Worm (Caenorhabditis elegans) whole organism, L4 larva: ENCODE measurements around the gene clu-1.
A peak's percentile ranks its signal among the peaks of the same experiment; 100 is the strongest.

Experiments used
- D1046.2 ChIP-seq: fragments of 200-800 bp; sonication (Bioruptor generic); IDR thresholded peaks from 2 replicates; pipeline ENCODE4 v1.3.6; 2022; ENCODE audit warnings: missing genetic modification characterization, missing compliant biosample characterization
- F49E8.2 ChIP-seq: sonication (generic microtip); optimal IDR thresholded peaks from 2 replicates; lab custom pipeline; 2016; ENCODE audit warnings: missing compliant biosample characterization, mild to moderate bottlenecking, missing genetic modification characterization, borderline replicate concordance
- R02D3.7 ChIP-seq: fragments of 150-350 bp; sonication (generic microtip); optimal IDR thresholded peaks from 3 replicates; lab custom pipeline; 2014; ENCODE audit warnings: missing biosample characterization, missing genetic modification characterization
- T20F7.1 ChIP-seq: fragments of 200-800 bp; sonication (Bioruptor generic); optimal IDR thresholded peaks from 2 replicates; lab custom pipeline; 2018; ENCODE audit warnings: mild to moderate bottlenecking, missing genetic modification characterization, missing compliant biosample characterization
- T26A8.4 ChIP-seq: fragments of 200-800 bp; sonication (Bioruptor generic); IDR thresholded peaks from 2 replicates; pipeline ENCODE4 v1.3.6; 2022; ENCODE audit warnings: missing genetic modification characterization, missing compliant biosample characterization
- Y75B8A.6 ChIP-seq: fragments of 200-800 bp; sonication (Bioruptor generic); IDR thresholded peaks from 2 replicates; pipeline ENCODE4 v1.3.6; 2022; ENCODE audit warnings: missing genetic modification reagents, missing genetic modification characterization, missing compliant biosample characterization
- ama-1 ChIP-seq: fragments of 150-350 bp; optimal IDR thresholded peaks from 2 replicates; lab custom pipeline; 2014; ENCODE audit warnings: inconsistent platforms, mixed read lengths
- attf-4 ChIP-seq: sonication (generic microtip); optimal IDR thresholded peaks from 3 replicates; lab custom pipeline; 2017; ENCODE audit warnings: missing biosample characterization, missing genetic modification characterization
- ceh-44 ChIP-seq: fragments of 200-800 bp; sonication (Bioruptor generic); IDR thresholded peaks from 2 replicates; pipeline ENCODE4 v1.3.6; 2022; ENCODE audit warnings: missing genetic modification reagents, missing genetic modification characterization, missing compliant biosample characterization
- ceh-82 ChIP-seq: sonication (generic microtip); optimal IDR thresholded peaks from 2 replicates; lab custom pipeline; 2017; ENCODE audit warnings: missing biosample characterization, missing genetic modification characterization
- ces-1 ChIP-seq: fragments of 150-350 bp; sonication (generic microtip); optimal IDR thresholded peaks from 4 replicates; lab custom pipeline; 2014; ENCODE audit warnings: missing biosample characterization, missing genetic modification reagents, missing genetic modification characterization
- ctbp-1 ChIP-seq: fragments of 200-800 bp; sonication (Bioruptor generic); IDR thresholded peaks from 2 replicates; pipeline ENCODE4 v1.3.6; 2022; ENCODE audit warnings: missing genetic modification reagents, missing genetic modification characterization, missing compliant biosample characterization
- daf-12 ChIP-seq: fragments of 150-350 bp; optimal IDR thresholded peaks from 2 replicates; lab custom pipeline; 2014; ENCODE audit warnings: missing biosample characterization, missing genetic modification reagents, missing genetic modification characterization
- daf-16 ChIP-seq, 3 experiments: sonication (generic microtip); optimal IDR thresholded peaks; 2 replicates each; lab custom pipeline; 2016 to 2017; ENCODE audit warnings: missing genetic modification characterization in 3 of 3, missing genetic modification reagents in 3 of 3, mild to moderate bottlenecking in 2 of 3, missing compliant biosample characterization in 2 of 3, missing biosample characterization in 1 of 3, moderate library complexity in 1 of 3
- dmd-8 ChIP-seq: fragments of 200-800 bp; sonication (Bioruptor generic); IDR thresholded peaks from 2 replicates; pipeline ENCODE4 v1.3.6; 2022; ENCODE audit warnings: missing genetic modification characterization, missing compliant biosample characterization
- dmd-9 ChIP-seq: fragments of 200-800 bp; sonication (Bioruptor generic); IDR thresholded peaks from 2 replicates; pipeline ENCODE4 v1.3.6; 2022; ENCODE audit warnings: missing genetic modification reagents, missing genetic modification characterization, missing compliant biosample characterization
- dpl-1 ChIP-seq: fragments of 150-350 bp; optimal IDR thresholded peaks from 2 replicates; lab custom pipeline; 2014; ENCODE audit warnings: missing biosample characterization, missing genetic modification reagents, missing genetic modification characterization
- fkh-10 ChIP-seq: fragments of 150-350 bp; optimal IDR thresholded peaks from 2 replicates; lab custom pipeline; 2014; ENCODE audit warnings: missing biosample characterization, missing genetic modification reagents, missing genetic modification characterization
- hlh-11 ChIP-seq: fragments of 200-800 bp; sonication (Bioruptor generic); optimal IDR thresholded peaks from 2 replicates; lab custom pipeline; 2018; ENCODE audit warnings: mild to moderate bottlenecking, missing genetic modification characterization, missing compliant biosample characterization
- hlh-30 ChIP-seq: sonication (generic microtip); optimal IDR thresholded peaks from 2 replicates; lab custom pipeline; 2017; ENCODE audit warnings: antibody characterized with exemption, mild to moderate bottlenecking, missing genetic modification characterization, missing compliant biosample characterization; ENCODE audit not compliant: insufficient read depth
- hmg-1.1 ChIP-seq: fragments of 200-800 bp; sonication (Bioruptor generic); IDR thresholded peaks from 2 replicates; pipeline ENCODE4 v1.3.6; 2022; ENCODE audit warnings: missing genetic modification reagents, missing genetic modification characterization, missing compliant biosample characterization
- jun-1 ChIP-seq: fragments of 150-350 bp; optimal IDR thresholded peaks from 2 replicates; lab custom pipeline; 2014; ENCODE audit warnings: missing biosample characterization, missing genetic modification reagents, missing genetic modification characterization
- lin-1 ChIP-seq: fragments of 200-800 bp; sonication (Bioruptor generic); IDR thresholded peaks from 2 replicates; pipeline ENCODE4 v1.3.6; 2022; ENCODE audit warnings: missing genetic modification reagents, missing genetic modification characterization, missing compliant biosample characterization
- lin-13 ChIP-seq: fragments of 150-350 bp; optimal IDR thresholded peaks from 2 replicates; lab custom pipeline; 2014; ENCODE audit warnings: missing biosample characterization, missing genetic modification reagents, missing genetic modification characterization
- lin-38 ChIP-seq: fragments of 200-800 bp; sonication (Bioruptor generic); IDR thresholded peaks from 2 replicates; pipeline ENCODE4 v1.3.6; 2022; ENCODE audit warnings: missing genetic modification reagents, missing genetic modification characterization, missing compliant biosample characterization
- lin-39 ChIP-seq: fragments of 150-350 bp; optimal IDR thresholded peaks from 2 replicates; lab custom pipeline; 2014; ENCODE audit warnings: missing biosample characterization, missing genetic modification reagents, missing genetic modification characterization
- lsy-2 ChIP-seq, 2 experiments: fragments of 150-350 bp in 1 of 2; sonication (generic microtip) in 1 of 2; optimal IDR thresholded peaks; 2 replicates each; lab custom pipeline; 2014 to 2017; ENCODE audit warnings: missing biosample characterization in 2 of 2, missing genetic modification characterization in 2 of 2
- mdl-1 ChIP-seq, 2 experiments: fragments of 150-350 bp in 1 of 2; sonication (generic microtip) in 1 of 2; optimal IDR thresholded peaks; 2 replicates each; lab custom pipeline; 2014 to 2017; ENCODE audit warnings: missing biosample characterization in 2 of 2, missing genetic modification characterization in 2 of 2
- mdt-29 ChIP-seq: fragments of 200-800 bp; sonication (Bioruptor generic); IDR thresholded peaks from 2 replicates; pipeline ENCODE4 v1.3.6; 2022; ENCODE audit warnings: missing genetic modification reagents, missing genetic modification characterization, missing compliant biosample characterization
- mes-2 ChIP-seq: sonication (generic microtip); optimal IDR thresholded peaks from 2 replicates; lab custom pipeline; 2016; ENCODE audit warnings: missing genotype, mild to moderate bottlenecking, missing genetic modification characterization, missing compliant biosample characterization; ENCODE audit not compliant: poor library complexity, severe bottlenecking
- mxl-3 ChIP-seq: fragments of 200-800 bp; sonication (Bioruptor generic); optimal IDR thresholded peaks from 2 replicates; lab custom pipeline; 2018; ENCODE audit warnings: mild to moderate bottlenecking, missing genetic modification characterization, missing compliant biosample characterization
- nhr-10 ChIP-seq: fragments of 150-350 bp; optimal IDR thresholded peaks from 2 replicates; lab custom pipeline; 2014; ENCODE audit warnings: missing biosample characterization, missing genetic modification characterization
- nhr-102 ChIP-seq: sonication (generic microtip); optimal IDR thresholded peaks from 2 replicates; lab custom pipeline; 2016; ENCODE audit warnings: mild to moderate bottlenecking, missing genetic modification characterization, moderate library complexity, missing compliant biosample characterization
- nhr-42 ChIP-seq: fragments of 200-800 bp; sonication (Bioruptor generic); IDR thresholded peaks from 2 replicates; pipeline ENCODE4 v1.3.6; 2022; ENCODE audit warnings: missing genetic modification characterization, missing compliant biosample characterization
- nhr-48 ChIP-seq: sonication (generic microtip); optimal IDR thresholded peaks from 2 replicates; lab custom pipeline; 2016; ENCODE audit warnings: mild to moderate bottlenecking, missing genetic modification characterization, missing compliant biosample characterization
- nhr-6 ChIP-seq: fragments of 150-350 bp; optimal IDR thresholded peaks from 2 replicates; lab custom pipeline; 2014; ENCODE audit warnings: missing biosample characterization, missing genetic modification characterization
- nhr-77 ChIP-seq: fragments of 150-350 bp; optimal IDR thresholded peaks from 2 replicates; lab custom pipeline; 2014; ENCODE audit warnings: missing biosample characterization, missing genetic modification characterization
- php-3 ChIP-seq: fragments of 200-800 bp; sonication (Bioruptor generic); IDR thresholded peaks from 2 replicates; pipeline ENCODE4 v1.3.6; 2022; ENCODE audit warnings: missing genetic modification reagents, missing genetic modification characterization, missing compliant biosample characterization
- pqm-1 ChIP-seq: sonication (generic microtip); optimal IDR thresholded peaks from 2 replicates; lab custom pipeline; 2017; ENCODE audit warnings: missing biosample characterization, missing genetic modification characterization
- sdz-12 ChIP-seq: fragments of 200-800 bp; sonication (Bioruptor generic); optimal IDR thresholded peaks from 2 replicates; lab custom pipeline; 2018; ENCODE audit warnings: mild to moderate bottlenecking, missing genetic modification characterization, missing compliant biosample characterization
- snpc-4 ChIP-seq: fragments of 150-350 bp; optimal IDR thresholded peaks from 2 replicates; lab custom pipeline; 2014; ENCODE audit warnings: missing biosample characterization, missing genetic modification characterization
- tag-97 ChIP-seq: fragments of 200-800 bp; sonication (Bioruptor generic); IDR thresholded peaks from 2 replicates; pipeline ENCODE4 v1.3.6; 2022; ENCODE audit warnings: missing genetic modification characterization, missing compliant biosample characterization
- unc-130 ChIP-seq: sonication (generic microtip); optimal IDR thresholded peaks from 2 replicates; lab custom pipeline; 2016; ENCODE audit warnings: missing genetic modification reagents, missing genetic modification characterization, missing compliant biosample characterization
- vab-7 ChIP-seq: fragments of 200-800 bp; sonication (Bioruptor generic); IDR thresholded peaks from 2 replicates; pipeline ENCODE4 v1.3.6; 2022; ENCODE audit warnings: missing genetic modification reagents, missing genetic modification characterization, missing compliant biosample characterization
- zag-1 ChIP-seq: fragments of 150-350 bp; optimal IDR thresholded peaks from 2 replicates; lab custom pipeline; 2014; ENCODE audit warnings: missing biosample characterization, missing genetic modification characterization
- zip-11 ChIP-seq: fragments of 200-800 bp; sonication (Bioruptor generic); IDR thresholded peaks from 2 replicates; pipeline ENCODE4 v1.3.6; 2022; ENCODE audit warnings: missing genetic modification characterization, missing compliant biosample characterization
- zip-2 ChIP-seq: fragments of 150-350 bp; optimal IDR thresholded peaks from 2 replicates; lab custom pipeline; 2014; ENCODE audit warnings: missing biosample characterization, missing genetic modification characterization

clu-1 gene

DNA sequence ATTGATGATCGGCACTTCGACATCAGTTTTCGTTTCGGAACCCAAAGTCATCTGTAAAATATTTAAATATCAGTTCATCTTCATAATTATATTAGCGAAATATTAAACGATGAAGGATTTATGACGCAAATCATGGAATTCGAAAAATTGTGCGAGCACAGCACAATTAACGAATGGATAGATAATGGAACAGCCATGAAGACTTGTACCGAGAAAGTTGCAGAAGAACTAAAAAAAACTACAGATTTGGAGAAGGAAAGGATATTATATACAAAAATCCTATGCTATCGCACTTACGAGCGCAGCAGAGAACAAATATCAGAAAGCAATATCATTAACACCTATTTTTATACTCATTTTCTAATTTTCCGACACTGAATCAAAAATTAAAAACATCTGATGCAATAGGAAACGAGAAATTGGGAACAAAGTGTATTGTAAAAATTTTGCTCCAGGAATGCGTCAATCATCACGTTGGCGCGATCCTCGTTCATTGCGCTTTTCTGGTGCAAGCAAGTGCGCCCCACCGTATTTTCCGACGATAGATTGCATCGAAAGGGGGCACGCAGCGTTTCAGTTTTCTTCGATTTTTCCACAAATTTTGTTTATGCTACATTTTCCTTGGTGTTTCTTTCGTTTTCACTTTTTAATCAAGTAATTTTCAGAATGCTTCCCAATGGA lies at the start of gene clu-1, which contains the start of gene prp-40 (continued):
- TF ChIP-seq nhr-6 = peak; percentile 91
- no peak for TF ChIP-seq zag-1 (tag; lab: Kevin White, UChicago)
- peak; percentile 40 for TF ChIP-seq nhr-48
- peak; percentile 76 for TF ChIP-seq hlh-30
- TF ChIP-seq D1046.2 = no peak
- no peak for TF ChIP-seq sdz-12 (GFP tag; lab: Kevin White, UChicago)
- TF ChIP-seq ces-1 = no peak
- TF ChIP-seq dpl-1 = peak; percentile 83
- peak; percentile 48; the same call in 1 of the 2 replicates for TF ChIP-seq ctbp-1 (GFP tag; lab: Robert Waterston, UW)
- TF ChIP-seq zip-2 (tag; lab: Kevin White, UChicago) = peak; percentile 17
- TF ChIP-seq snpc-4 (tag; lab: Kevin White, UChicago) = peak; percentile 23
- peak; percentile 78 for TF ChIP-seq nhr-77
- TF ChIP-seq hmg-1.1 (GFP tag; lab: Robert Waterston, UW) = peak; percentile 80
- peak; percentile 45 for TF ChIP-seq jun-1
- TF ChIP-seq mdl-1 (tag; optimal IDR thresholded peaks at IDR 0.05; lab: Kevin White, UChicago) = peak in 1 of 2 experiments; percentile 37
- no peak for TF ChIP-seq dmd-8
- peak; percentile 67 for TF ChIP-seq T26A8.4 (GFP tag; lab: Robert Waterston, UW)
- peak; percentile 87 for TF ChIP-seq hlh-11 (tag; lab: Kevin White, UChicago)
- TF ChIP-seq nhr-42 (GFP tag; lab: Robert Waterston, UW) = peak; percentile 79; the same call in 1 of the 2 replicates
- peak; percentile 63 for TF ChIP-seq nhr-102
- TF ChIP-seq F49E8.2 (tag; lab: Kevin White, UChicago) = peak; percentile 24
- TF ChIP-seq daf-16 (GFP tag; optimal IDR thresholded peaks at IDR 0.05; lab: Kevin White, UChicago) = peak in 1 of 2 experiments; percentile 55
- peak; percentile 72 for TF ChIP-seq daf-16 (tag; optimal IDR thresholded peaks at IDR 0.05; lab: Kevin White, UChicago)
- TF ChIP-seq ama-1 (lab: Kevin White, UChicago) = peak; percentile 77
- no peak for TF ChIP-seq Y75B8A.6 (GFP tag; lab: Robert Waterston, UW)
- TF ChIP-seq unc-130 (GFP tag; lab: Kevin White, UChicago) = peak; percentile 44
- no peak for TF ChIP-seq lin-39 (tag; lab: Kevin White, UChicago)
- peak; percentile 93 for TF ChIP-seq mes-2 (tag; lab: Kevin White, UChicago)

DNA sequence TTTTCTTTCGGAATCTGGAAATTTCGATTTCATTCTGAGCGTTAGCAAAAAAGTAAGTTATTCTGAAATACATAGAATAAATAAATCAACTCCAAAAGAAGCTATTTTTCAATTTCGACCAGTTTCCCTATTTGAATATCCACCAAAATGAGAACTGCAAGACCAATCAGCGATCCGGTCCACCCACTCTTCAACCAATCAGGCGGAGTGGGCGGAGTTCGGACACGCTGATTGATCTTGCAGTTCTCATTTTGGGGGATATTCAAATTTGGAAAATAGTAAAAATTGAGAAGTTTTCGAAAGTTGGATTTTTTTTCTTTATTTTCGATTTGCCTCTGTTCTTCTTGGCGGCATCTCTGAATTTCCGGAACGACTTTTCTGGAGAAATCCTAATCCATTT lies 49.6 kb upstream of the clu-1 start:
- TF ChIP-seq lin-13 (GFP tag; lab: Kevin White, UChicago) = no peak
- TF ChIP-seq nhr-48 = no peak
- TF ChIP-seq F49E8.2 (tag; lab: Kevin White, UChicago) = no peak
- no peak for TF ChIP-seq ctbp-1 (GFP tag; lab: Robert Waterston, UW)
- TF ChIP-seq R02D3.7 = no peak
- TF ChIP-seq tag-97 (GFP tag; lab: Robert Waterston, UW) = no peak
- TF ChIP-seq mes-2 (tag; lab: Kevin White, UChicago) = peak; percentile 13
- peak in 1 of 2 experiments; percentile 54 for TF ChIP-seq lsy-2 (tag; optimal IDR thresholded peaks at IDR 0.05; lab: Kevin White, UChicago)
- no peak for TF ChIP-seq zip-11 (GFP tag; lab: Robert Waterston, UW)
- TF ChIP-seq daf-16 (GFP tag; optimal IDR thresholded peaks at IDR 0.05; lab: Kevin White, UChicago) = no peak
- no peak for TF ChIP-seq daf-16 (tag; optimal IDR thresholded peaks at IDR 0.05; lab: Kevin White, UChicago)
- TF ChIP-seq daf-12 (tag; lab: Kevin White, UChicago) = no peak
- TF ChIP-seq T26A8.4 (GFP tag; lab: Robert Waterston, UW) = peak; percentile 21; the same call in 1 of the 2 replicates
- TF ChIP-seq D1046.2 = no peak
- TF ChIP-seq mxl-3 (GFP tag; lab: Kevin White, UChicago) = no peak
- no peak for TF ChIP-seq nhr-10
- TF ChIP-seq nhr-102 = no peak
- TF ChIP-seq mdt-29 (GFP tag; lab: Robert Waterston, UW) = no peak
- no peak for TF ChIP-seq fkh-10
- no peak for TF ChIP-seq T20F7.1 (GFP tag; lab: Kevin White, UChicago)
- TF ChIP-seq ceh-82 (tag; lab: Kevin White, UChicago) = no peak
- no peak for TF ChIP-seq dmd-9 (GFP tag; lab: Robert Waterston, UW)
- TF ChIP-seq php-3 (GFP tag; lab: Robert Waterston, UW) = no peak
- TF ChIP-seq attf-4 (tag; lab: Kevin White, UChicago) = no peak
- TF ChIP-seq nhr-77 = no peak
- peak; percentile 85 for TF ChIP-seq dpl-1
- TF ChIP-seq sdz-12 (GFP tag; lab: Kevin White, UChicago) = no peak
- no peak for TF ChIP-seq pqm-1
- no peak for TF ChIP-seq jun-1
- no peak for TF ChIP-seq lin-1 (GFP tag; lab: Robert Waterston, UW)
- TF ChIP-seq lin-38 (GFP tag; lab: Robert Waterston, UW) = peak; percentile 42; the same call in 1 of the 2 replicates
- TF ChIP-seq ceh-44 = no peak
- no peak for TF ChIP-seq unc-130 (GFP tag; lab: Kevin White, UChicago)
- no peak for TF ChIP-seq vab-7
